Worm (Caenorhabditis elegans): ENCODE data around the gene C23G10.5.
A peak's percentile ranks its signal among the peaks of the same experiment; 100 is the strongest.

Gene C23G10.5

DNA sequence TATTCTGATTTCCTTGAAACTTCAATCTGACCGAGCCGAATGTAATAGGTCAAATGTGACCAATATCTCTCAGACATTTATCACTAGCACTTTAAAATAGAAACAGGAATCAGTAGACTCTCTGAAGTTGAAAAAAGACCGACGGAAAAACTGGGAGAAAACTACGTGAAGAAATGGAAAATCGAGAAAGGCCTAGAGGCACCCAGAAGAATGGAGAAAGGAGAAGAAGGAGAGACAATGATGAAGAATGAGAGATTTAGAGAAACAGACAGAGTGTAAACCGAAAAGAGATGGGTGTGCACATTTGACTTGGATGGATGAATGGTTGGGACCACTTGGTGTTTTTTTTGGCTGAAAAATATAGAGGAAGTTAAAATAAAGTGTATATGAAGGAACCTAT is 20.9 kb upstream of the C23G10.5 start (continued):
- TF ChIP-seq rbr-2 (tag; optimal IDR thresholded peaks at IDR 0.05) (peak; percentile 19), nhr-28 (tag; optimal IDR thresholded peaks at IDR 0.05) (peak; percentile 65)

- TF ChIP-seq mxl-3 (GFP tag; optimal IDR thresholded peaks at IDR 0.05) (no peak), dmd-6 (GFP tag; IDR thresholded peaks at IDR 0.05) (peak; percentile 53), Y75B8A.6 (GFP tag; IDR thresholded peaks at IDR 0.05) (no peak), nhr-77 (tag; optimal IDR thresholded peaks at IDR 0.05) (peak; percentile 72), mes-2 (tag; optimal IDR thresholded peaks at IDR 0.05; ENCODE audit: poor library complexity, severe bottlenecking) (peak; percentile 79), nhr-102 (tag; optimal IDR thresholded peaks at IDR 0.05) (peak; percentile 15), madf-9 (GFP tag; conservative IDR thresholded peaks at IDR 0.05) (no peak), lir-3 (tag; optimal IDR thresholded peaks at IDR 0.05) (no peak), lin-29 (GFP tag; IDR thresholded peaks at IDR 0.05) (no peak), mep-1 (tag; optimal IDR thresholded peaks at IDR 0.05) (peak; percentile 71), hif-1 (tag; optimal IDR thresholded peaks at IDR 0.05) (peak in 1 of 2 experiments; percentile 65), skn-1 (tag; optimal IDR thresholded peaks at IDR 0.05) (no peak), aly-2 (tag; optimal IDR thresholded peaks at IDR 0.05) (no peak), unc-39 (tag; optimal IDR thresholded peaks at IDR 0.05) (no peak), madf-5 (GFP tag; IDR thresholded peaks at IDR 0.05) (no peak), daf-8 (GFP tag; IDR thresholded peaks at IDR 0.05) (no peak), zag-1 (tag; optimal IDR thresholded peaks at IDR 0.05) (no peak), hlh-30 (tag; optimal IDR thresholded peaks at IDR 0.05; ENCODE audit: insufficient read depth) (peak; percentile 37), rbr-2 (tag; optimal IDR thresholded peaks at IDR 0.05) (peak; percentile 52), sdz-12 (GFP tag; optimal IDR thresholded peaks at IDR 0.05) (no peak), dve-1 (tag; optimal IDR thresholded peaks at IDR 0.05; ENCODE audit: insufficient read depth) (peak; percentile 72), nhr-11 (tag; optimal IDR thresholded peaks at IDR 0.05) (peak; percentile 60), F49E8.2 (tag; optimal IDR thresholded peaks at IDR 0.05; ENCODE audit: borderline replicate concordance) (no peak), gei-8 (GFP tag; optimal IDR thresholded peaks at IDR 0.05) (no peak), ztf-7 (tag; optimal IDR thresholded peaks at IDR 0.05) (peak; percentile 4), pha-4 (GFP tag; IDR thresholded peaks at IDR 0.05) (no peak), pha-4 (tag; optimal IDR thresholded peaks at IDR 0.05) (peak; percentile 30), dmd-8 (GFP tag; IDR thresholded peaks at IDR 0.05) (no peak), snpc-1.2 (GFP tag; IDR thresholded peaks at IDR 0.05) (no peak), nhr-10 (tag; optimal IDR thresholded peaks at IDR 0.05) (no peak), nhr-48 (tag; optimal IDR thresholded peaks at IDR 0.05) (no peak), nhr-42 (GFP tag; IDR thresholded peaks at IDR 0.05) (no peak), lim-7 (GFP tag; IDR thresholded peaks at IDR 0.05) (no peak), T26A8.4 (GFP tag; IDR thresholded peaks at IDR 0.05) (peak; percentile 29; the same call in 1 of the 2 replicates), fkh-10 (GFP tag; optimal IDR thresholded peaks at IDR 0.05) (no peak), hmg-1.1 (GFP tag; IDR thresholded peaks at IDR 0.05) (0 out of 2 replicates have a peak, but pooled peaks have one; percentile 29), unc-62 (GFP tag; optimal IDR thresholded peaks at IDR 0.05 in 1 of 2) (peak in 1 of 2 experiments; percentile 80), unc-62 (tag; optimal IDR thresholded peaks at IDR 0.05) (no peak), nhr-111 (GFP tag; optimal IDR thresholded peaks at IDR 0.05) (no peak), lin-13 (GFP tag; optimal IDR thresholded peaks at IDR 0.05) (peak; percentile 23), attf-4 (tag; optimal IDR thresholded peaks at IDR 0.05) (no peak), aha-1 (tag) (no peak), T20F7.1 (GFP tag; optimal IDR thresholded peaks at IDR 0.05) (peak; percentile 63), lin-15B (tag; optimal IDR thresholded peaks at IDR 0.05) (no peak), unc-130 (GFP tag; optimal IDR thresholded peaks at IDR 0.05) (no peak), ztf-11 (tag; optimal IDR thresholded peaks at IDR 0.05) (no peak), nhr-76 (tag; optimal IDR thresholded peaks at IDR 0.05) (no peak), ZK546.5 (tag; optimal IDR thresholded peaks at IDR 0.05) (no peak), lsy-2 (tag; optimal IDR thresholded peaks at IDR 0.05) (peak in 1 of 2 experiments; percentile 84)
These were observed 17.8 kb upstream of the C23G10.5 start, which contains the start of the genes abcf-3 and F42A10.5 for ce11 chrIII:6173020-6173597. TSS of gene abcf-3 (plus strand) at chrIII:6173403. TSS of gene F42A10.5 (minus strand) at chrIII:6173477.

Measured in whole organism, L4 larva.